Worm (Caenorhabditis elegans): ENCODE data around the gene sra-14.

DNA sequence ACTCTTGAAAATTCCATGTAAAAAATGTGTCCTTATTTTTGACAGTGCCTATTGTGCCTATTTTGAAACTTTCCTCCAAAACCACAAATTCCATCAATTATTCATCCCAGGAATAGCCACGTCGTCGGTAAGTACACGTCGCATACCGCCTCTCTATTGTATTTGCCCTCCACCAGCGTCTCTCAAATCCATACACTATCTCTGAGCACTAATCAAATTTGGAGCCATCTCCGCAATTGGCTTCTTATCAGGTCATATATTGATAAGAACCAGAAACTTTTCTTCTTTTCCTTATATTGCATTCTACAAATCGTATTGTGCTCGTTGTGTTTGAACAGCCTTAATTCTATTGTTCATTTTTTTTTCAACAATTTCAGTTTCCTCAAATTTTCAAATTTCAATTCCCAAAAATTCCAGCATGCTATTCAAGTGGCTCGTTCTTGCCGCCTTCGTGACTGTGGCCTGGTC is 46.4 kb downstream of the sra-14 start, which contains the start of gene dct-18:
- no peak for TF ChIP-seq mdl-1 (tag; optimal IDR thresholded peaks at IDR 0.05)
- no peak for TF ChIP-seq pha-4 (GFP tag; IDR thresholded peaks at IDR 0.05)
- no peak for TF ChIP-seq pha-4 (tag; optimal IDR thresholded peaks at IDR 0.05)
- no peak for TF ChIP-seq jun-1 (tag; optimal IDR thresholded peaks at IDR 0.05)
- no peak for TF ChIP-seq aly-2 (tag; optimal IDR thresholded peaks at IDR 0.05)
- no peak for TF ChIP-seq unc-62 (GFP tag; optimal IDR thresholded peaks at IDR 0.05 in 1 of 2)
- TF ChIP-seq unc-62 (tag; optimal IDR thresholded peaks at IDR 0.05), result no peak
- no peak for TF ChIP-seq nhr-6 (tag; optimal IDR thresholded peaks at IDR 0.05)
- TF ChIP-seq nhr-28 (tag; optimal IDR thresholded peaks at IDR 0.05), result peak; percentile 88
- TF ChIP-seq dmd-6 (GFP tag; IDR thresholded peaks at IDR 0.05), result peak; percentile 48
- TF ChIP-seq nhr-11 (tag; optimal IDR thresholded peaks at IDR 0.05), result no peak
- TF ChIP-seq ama-1 (optimal IDR thresholded peaks at IDR 0.05), result no peak
- no peak for TF ChIP-seq lin-13 (GFP tag; optimal IDR thresholded peaks at IDR 0.05)
- TF ChIP-seq ceh-28 (tag; optimal IDR thresholded peaks at IDR 0.05), result no peak

Data from whole organism, L4 larva.